Worm (Caenorhabditis elegans): ENCODE measurements around the gene F18E3.13.

DNA sequence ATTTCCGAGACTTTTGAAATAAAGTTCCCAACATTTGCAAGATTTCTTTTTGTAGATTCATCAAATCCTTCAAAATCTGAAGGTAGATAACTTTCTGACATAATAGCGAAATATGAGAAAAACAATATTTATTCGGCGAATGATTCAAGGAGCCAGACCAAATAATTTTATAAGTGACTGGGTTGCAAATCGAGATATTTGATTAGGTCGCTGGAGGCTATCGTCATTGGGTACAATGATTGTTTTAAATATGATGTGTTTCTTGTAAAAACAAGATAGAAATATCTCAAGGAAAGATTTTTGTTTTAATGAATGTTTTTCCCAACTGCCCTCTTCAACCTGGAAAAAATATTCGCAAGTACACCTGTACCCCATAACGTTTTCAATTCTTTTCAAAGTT, 12.9 kb downstream of the F18E3.13 start, which contains the start of gene srw-69:
- TF ChIP-seq ztf-4 (tag; optimal IDR thresholded peaks at IDR 0.05) (no peak), zag-1 (tag; optimal IDR thresholded peaks at IDR 0.05) (no peak), tbx-2 (tag; optimal IDR thresholded peaks at IDR 0.05) (no peak)

Data from whole organism, L3 larva.